Fruit fly (Drosophila melanogaster) whole organism, prepupa: ENCODE data around the gene meep.

ENCODE experiments used
- Blimp-1 ChIP-seq: fragments of 200-800 bp; sonication (Bioruptor generic); optimal IDR thresholded peaks from 3 replicates; lab custom pipeline; 2017; ENCODE audit warnings: missing biosample characterization, missing genetic modification characterization, mild to moderate bottlenecking, moderate library complexity, missing genetic modification reagents
- CG10669 ChIP-seq: fragments of 200-800 bp; sonication (Bioruptor generic); optimal IDR thresholded peaks from 3 replicates; lab custom pipeline; 2018; ENCODE audit warnings: missing biosample characterization, mild to moderate bottlenecking, missing genetic modification characterization, moderate library complexity
- CG11294 ChIP-seq: fragments of 200-800 bp; sonication (Bioruptor generic); IDR thresholded peaks from 2 replicates; pipeline ENCODE4 v1.3.6; 2022; ENCODE audit warnings: missing biosample characterization, missing genetic modification characterization
- CG11902 ChIP-seq: fragments of 200-800 bp; sonication (Bioruptor generic); optimal IDR thresholded peaks from 3 replicates; lab custom pipeline; 2016; ENCODE audit warnings: missing biosample characterization, missing genetic modification characterization
- CG15336 ChIP-seq: fragments of 200-800 bp; sonication (Bioruptor generic); IDR thresholded peaks from 2 replicates; pipeline ENCODE4 v1.3.6; 2022; ENCODE audit warnings: missing biosample characterization, missing genetic modification characterization
- CG1621 ChIP-seq: fragments of 200-800 bp; sonication (Bioruptor generic); optimal IDR thresholded peaks from 3 replicates; lab custom pipeline; 2018; ENCODE audit warnings: missing biosample characterization, mild to moderate bottlenecking, missing genetic modification characterization
- CG16779 ChIP-seq: fragments of 200-800 bp; sonication (Bioruptor generic); optimal IDR thresholded peaks from 3 replicates; lab custom pipeline; 2017; ENCODE audit warnings: missing biosample characterization, mild to moderate bottlenecking, missing genetic modification characterization
- CG3032 ChIP-seq: fragments of 200-800 bp; optimal IDR thresholded peaks from 2 replicates; lab custom pipeline; 2019; ENCODE audit warnings: missing biosample characterization, mild to moderate bottlenecking, missing genetic modification characterization, moderate library complexity
- CG31627 ChIP-seq: fragments of 200-800 bp; sonication (Bioruptor generic); optimal IDR thresholded peaks from 3 replicates; lab custom pipeline; 2016; ENCODE audit warnings: missing biosample characterization, missing genetic modification characterization
- CG32006 ChIP-seq: fragments of 200-800 bp; sonication (Bioruptor generic); optimal IDR thresholded peaks from 3 replicates; lab custom pipeline; 2017; ENCODE audit warnings: missing biosample characterization, mild to moderate bottlenecking, missing genetic modification characterization
- CG34406 ChIP-seq: fragments of 200-800 bp; sonication (Bioruptor generic); optimal IDR thresholded peaks from 3 replicates; lab custom pipeline; 2016; ENCODE audit warnings: missing biosample characterization, missing genetic modification characterization
- CG3919 ChIP-seq: fragments of 200-800 bp; sonication (Bioruptor generic); optimal IDR thresholded peaks from 3 replicates; lab custom pipeline; 2016; ENCODE audit warnings: missing biosample characterization, missing genetic modification characterization
- CG4318 ChIP-seq: fragments of 200-800 bp; sonication (Bioruptor generic); optimal IDR thresholded peaks from 3 replicates; lab custom pipeline; 2017; ENCODE audit warnings: missing biosample characterization, mild to moderate bottlenecking, missing genetic modification characterization
- CG6276 ChIP-seq: fragments of 200-800 bp; sonication (Bioruptor generic); optimal IDR thresholded peaks from 2 replicates; lab custom pipeline; 2017; ENCODE audit warnings: missing biosample characterization, mild to moderate bottlenecking, missing genetic modification characterization
- CG6792 ChIP-seq: fragments of 200-800 bp; sonication (Bioruptor generic); optimal IDR thresholded peaks from 3 replicates; lab custom pipeline; 2016; ENCODE audit warnings: missing biosample characterization, missing genetic modification characterization
- CG6808 ChIP-seq: fragments of 200-800 bp; sonication (Bioruptor generic); optimal IDR thresholded peaks from 3 replicates; lab custom pipeline; 2017; ENCODE audit warnings: missing biosample characterization, missing genetic modification characterization, mild to moderate bottlenecking, moderate library complexity, missing genetic modification reagents
- CG6854 ChIP-seq: fragments of 200-800 bp; sonication (Bioruptor generic); optimal IDR thresholded peaks from 2 replicates; lab custom pipeline; 2017; ENCODE audit warnings: missing biosample characterization, mild to moderate bottlenecking, missing genetic modification characterization
- CG7368 ChIP-seq: fragments of 200-800 bp; sonication (Bioruptor generic); optimal IDR thresholded peaks from 3 replicates; lab custom pipeline; 2016; ENCODE audit warnings: missing biosample characterization, missing genetic modification characterization
- CG8119 ChIP-seq: fragments of 200-800 bp; sonication (Bioruptor generic); IDR thresholded peaks from 3 replicates; pipeline ENCODE4 v1.3.6; 2022; ENCODE audit warnings: missing biosample characterization, missing genetic modification characterization
- CG8319 ChIP-seq: fragments of 200-800 bp; sonication (Bioruptor generic); optimal IDR thresholded peaks from 3 replicates; lab custom pipeline; 2016; ENCODE audit warnings: missing biosample characterization, missing genetic modification characterization
- Eip75B ChIP-seq: fragments of 200-800 bp; sonication (Bioruptor generic); optimal IDR thresholded peaks from 3 replicates; lab custom pipeline; 2016; ENCODE audit warnings: missing biosample characterization, missing genetic modification characterization
- Eip78C ChIP-seq: fragments of 200-800 bp; sonication (Bioruptor generic); peaks from one replicate; lab custom pipeline; 2016; ENCODE audit warnings: missing biosample characterization, missing genetic modification characterization
- Ets21C ChIP-seq: fragments of 200-800 bp; sonication (Bioruptor generic); optimal IDR thresholded peaks from 3 replicates; lab custom pipeline; 2016; ENCODE audit warnings: missing biosample characterization, missing genetic modification characterization
- Ets96B ChIP-seq: fragments of 200-800 bp; optimal IDR thresholded peaks from 2 replicates; lab custom pipeline; 2019; ENCODE audit warnings: missing biosample characterization, mild to moderate bottlenecking, missing genetic modification characterization, moderate library complexity
- Gug ChIP-seq: fragments of 200-800 bp; sonication (Bioruptor generic); IDR thresholded peaks from 2 replicates; pipeline ENCODE4 v1.3.6; 2022; ENCODE audit warnings: missing biosample characterization, missing genetic modification characterization
- Hr38 ChIP-seq: sonication (Bioruptor generic); optimal IDR thresholded peaks from 2 replicates; lab custom pipeline; 2016; ENCODE audit warnings: missing biosample characterization, missing genetic modification characterization
- Hr4 ChIP-seq: fragments of 200-800 bp; sonication (Bioruptor generic); optimal IDR thresholded peaks from 3 replicates; lab custom pipeline; 2016; ENCODE audit warnings: missing biosample characterization, missing genetic modification characterization
- Lpt ChIP-seq: fragments of 200-800 bp; sonication (Bioruptor generic); optimal IDR thresholded peaks from 3 replicates; lab custom pipeline; 2016; ENCODE audit warnings: missing biosample characterization, missing genetic modification characterization
- Met ChIP-seq: fragments of 200-800 bp; sonication (Bioruptor generic); optimal IDR thresholded peaks from 3 replicates; lab custom pipeline; 2016; ENCODE audit warnings: missing biosample characterization, missing genetic modification characterization
- Sox102F ChIP-seq: fragments of 200-800 bp; sonication (Bioruptor generic); optimal IDR thresholded peaks from 2 replicates; lab custom pipeline; 2016; ENCODE audit warnings: missing biosample characterization, mild to moderate bottlenecking, missing genetic modification characterization
- Sox14 ChIP-seq: fragments of 200-800 bp; sonication (Bioruptor generic); optimal IDR thresholded peaks from 3 replicates; lab custom pipeline; 2016; ENCODE audit warnings: missing biosample characterization, missing genetic modification characterization
- Sox15 ChIP-seq: fragments of 200-800 bp; sonication (Bioruptor generic); optimal IDR thresholded peaks from 3 replicates; lab custom pipeline; 2016; ENCODE audit warnings: missing biosample characterization, missing genetic modification characterization
- achi ChIP-seq: fragments of 200-800 bp; sonication (Bioruptor generic); optimal IDR thresholded peaks from 3 replicates; lab custom pipeline; 2016; ENCODE audit warnings: missing biosample characterization, missing genetic modification characterization
- acj6 ChIP-seq: fragments of 200-800 bp; sonication (Bioruptor generic); optimal IDR thresholded peaks from 3 replicates; lab custom pipeline; 2016; ENCODE audit warnings: missing biosample characterization, missing genetic modification characterization
- dsx ChIP-seq: fragments of 200-800 bp; optimal IDR thresholded peaks from 3 replicates; lab custom pipeline; 2019; ENCODE audit warnings: missing biosample characterization, mild to moderate bottlenecking, missing genetic modification characterization, moderate library complexity; ENCODE audit not compliant: poor library complexity, severe bottlenecking
- fd85E ChIP-seq: fragments of 200-800 bp; sonication (Bioruptor generic); optimal IDR thresholded peaks from 3 replicates; lab custom pipeline; 2016; ENCODE audit warnings: missing biosample characterization, missing genetic modification characterization
- fkh ChIP-seq: fragments of 200-800 bp; sonication (Bioruptor generic); optimal IDR thresholded peaks from 3 replicates; lab custom pipeline; 2017; ENCODE audit warnings: missing biosample characterization, mild to moderate bottlenecking, missing genetic modification characterization, moderate library complexity
- lz ChIP-seq: fragments of 200-800 bp; sonication (Bioruptor generic); optimal IDR thresholded peaks from 3 replicates; lab custom pipeline; 2016; ENCODE audit warnings: missing biosample characterization, missing genetic modification characterization
- spab ChIP-seq: fragments of 200-800 bp; sonication (Bioruptor generic); optimal IDR thresholded peaks from 2 replicates; lab custom pipeline; 2017; ENCODE audit warnings: missing biosample characterization, mild to moderate bottlenecking, missing genetic modification characterization, missing genetic modification reagents
- svp ChIP-seq: fragments of 200-800 bp; sonication (Bioruptor generic); peaks from one replicate; lab custom pipeline; 2016; ENCODE audit warnings: missing biosample characterization, missing genetic modification characterization
- topi ChIP-seq: fragments of 200-800 bp; sonication (Bioruptor generic); optimal IDR thresholded peaks from 3 replicates; lab custom pipeline; 2016; ENCODE audit warnings: missing biosample characterization, missing genetic modification characterization
- vri ChIP-seq: fragments of 200-800 bp; sonication (Bioruptor generic); optimal IDR thresholded peaks from 3 replicates; lab custom pipeline; 2016; ENCODE audit warnings: missing biosample characterization, mild to moderate bottlenecking, missing genetic modification characterization

The meep gene

DNA sequence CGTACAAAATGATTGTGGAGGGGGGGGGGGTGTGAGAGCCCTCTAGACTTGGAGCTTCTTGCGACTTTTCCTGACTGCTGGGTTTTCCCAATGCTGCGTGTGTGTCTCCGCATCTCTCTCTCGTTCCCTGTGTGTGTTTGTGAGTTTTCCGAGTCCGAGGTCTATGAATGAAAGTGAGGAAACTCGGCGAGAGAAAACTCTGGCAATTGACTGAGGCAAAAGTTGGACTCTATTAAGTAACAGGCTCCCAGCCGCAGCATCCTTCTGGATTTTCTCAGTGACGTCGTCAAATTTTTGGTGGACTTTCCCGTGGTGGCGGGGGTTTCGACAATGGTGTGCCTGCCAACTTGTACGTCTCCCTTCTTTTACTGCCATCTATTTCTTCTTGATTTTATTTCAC lies 32.2 kb downstream of the meep start:
- TF ChIP-seq fkh (no peak), CG15336 (GFP tag; lab: Robert Waterston, UW) (no peak), Ets96B (tag; lab: Kevin White, UChicago) (no peak), CG16779 (tag; lab: Kevin White, UChicago) (no peak), Hr38 (GFP tag; lab: Kevin White, UChicago) (no peak), CG32006 (GFP tag; lab: Kevin White, UChicago) (no peak), Sox102F (GFP tag; lab: Kevin White, UChicago) (no peak), fd85E (GFP tag; lab: Kevin White, UChicago) (no peak)

DNA sequence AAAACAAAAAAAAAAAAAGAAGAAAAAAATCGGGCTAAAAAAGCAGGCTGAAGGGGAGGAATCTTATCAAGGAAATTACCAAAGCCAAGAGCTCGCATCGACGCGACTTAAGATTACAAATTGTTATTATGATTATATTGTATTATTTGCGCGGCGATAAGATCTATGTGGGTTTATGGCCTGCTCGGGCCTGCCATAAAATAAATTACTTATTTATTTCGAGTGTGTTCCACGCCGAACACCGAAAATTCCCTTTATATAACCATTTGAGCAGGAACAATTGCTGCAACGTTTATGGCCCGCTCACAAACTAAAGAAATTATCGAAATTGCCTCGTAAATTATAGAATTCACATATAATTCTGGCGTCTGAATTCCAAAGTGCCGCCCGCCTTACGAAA lies 33.2 kb downstream of the meep start:
- no peak for TF ChIP-seq Ets21C (GFP tag; lab: Kevin White, UChicago)
- no peak for TF ChIP-seq CG6808
- TF ChIP-seq lz, result no peak
- no peak for TF ChIP-seq CG7368 (GFP tag; lab: Kevin White, UChicago)
- TF ChIP-seq Lpt (GFP tag; lab: Kevin White, UChicago), result no peak
- TF ChIP-seq svp (GFP tag; lab: Kevin White, UChicago), result peak; percentile 61
- TF ChIP-seq vri, result peak; percentile 31
- no peak for TF ChIP-seq Sox14 (GFP tag; lab: Kevin White, UChicago)
- TF ChIP-seq fkh, result peak; percentile 11
- TF ChIP-seq Eip75B (GFP tag; lab: Kevin White, UChicago), result no peak
- TF ChIP-seq Blimp-1 (GFP tag; lab: Kevin White, UChicago), result no peak
- no peak for TF ChIP-seq topi (GFP tag; lab: Kevin White, UChicago)

- TF ChIP-seq Eip75B (GFP tag; lab: Kevin White, UChicago) (no peak), dsx (GFP tag; lab: Kevin White, UChicago) (peak; percentile 64), CG3032 (tag; lab: Kevin White, UChicago) (no peak), CG1621 (no peak), CG8319 (GFP tag; lab: Kevin White, UChicago) (no peak), CG6276 (no peak), svp (GFP tag; lab: Kevin White, UChicago) (peak; percentile 15), fkh (peak; percentile 52), Eip78C (GFP tag; lab: Kevin White, UChicago) (peak; percentile 48)
Observed at dm6 chr3L:1168445-1168844, 34.4 kb downstream of the meep start.

- TF ChIP-seq Gug (GFP tag; lab: Robert Waterston, UW), result no peak
- TF ChIP-seq Hr4 (GFP tag; lab: Kevin White, UChicago), result no peak
- 0 out of 3 replicates have a peak, but pooled peaks have one; percentile 14 for TF ChIP-seq CG8119 (GFP tag; lab: Robert Waterston, UW)
- TF ChIP-seq CG15336 (GFP tag; lab: Robert Waterston, UW), result no peak
- peak; percentile 43 for TF ChIP-seq CG10669 (GFP tag; lab: Kevin White, UChicago)
- peak; percentile 45 for TF ChIP-seq topi (GFP tag; lab: Kevin White, UChicago)
- TF ChIP-seq Eip78C (GFP tag; lab: Kevin White, UChicago), result peak; percentile 86
- no peak for TF ChIP-seq Ets21C (GFP tag; lab: Kevin White, UChicago)
- peak; percentile 11 for TF ChIP-seq CG7368 (GFP tag; lab: Kevin White, UChicago)
- TF ChIP-seq Sox15 (GFP tag; lab: Kevin White, UChicago), result no peak
- TF ChIP-seq CG6792, result peak; percentile 8
- TF ChIP-seq fd85E (GFP tag; lab: Kevin White, UChicago), result no peak
- peak; percentile 27 for TF ChIP-seq spab (GFP tag; lab: Kevin White, UChicago)
- TF ChIP-seq CG4318 (GFP tag; lab: Kevin White, UChicago), result no peak
- TF ChIP-seq Met, result peak; percentile 47
- peak; percentile 35 for TF ChIP-seq CG3032 (tag; lab: Kevin White, UChicago)
- peak; percentile 23 for TF ChIP-seq CG34406
- peak; percentile 45 for TF ChIP-seq achi (GFP tag; lab: Kevin White, UChicago)
- peak; percentile 31 for TF ChIP-seq CG3919 (GFP tag; lab: Kevin White, UChicago)
- peak; percentile 12 for TF ChIP-seq Sox14 (GFP tag; lab: Kevin White, UChicago)
- peak; percentile 39 for TF ChIP-seq acj6 (GFP tag; lab: Kevin White, UChicago)
- TF ChIP-seq CG16779 (tag; lab: Kevin White, UChicago), result peak; percentile 4
- TF ChIP-seq CG11294 (GFP tag; lab: Robert Waterston, UW), result no peak
- TF ChIP-seq lz, result peak; percentile 25
- no peak for TF ChIP-seq Blimp-1 (GFP tag; lab: Kevin White, UChicago)
- no peak for TF ChIP-seq CG6854
- TF ChIP-seq Lpt (GFP tag; lab: Kevin White, UChicago), result no peak
- peak; percentile 3 for TF ChIP-seq CG11902 (GFP tag; lab: Kevin White, UChicago)
- peak; percentile 43 for TF ChIP-seq CG31627 (GFP tag; lab: Kevin White, UChicago)
Observed at dm6 chr3L:1166945-1167913, 35.6 kb downstream of the meep start.
